Fruit fly (Drosophila melanogaster) whole organism, embryonic: ENCODE measurements around the gene CCHa1.

Experiments
- CG10147 ChIP-seq: fragments of 200-800 bp; sonication (Bioruptor generic); optimal IDR thresholded peaks from 2 replicates; lab custom pipeline; 2019; ENCODE audit warnings: missing biosample characterization, mild to moderate bottlenecking, missing genetic modification characterization, moderate library complexity
- CG10462 ChIP-seq: fragments of 200-800 bp; sonication (Bioruptor generic); optimal IDR thresholded peaks from 2 replicates; lab custom pipeline; 2016; ENCODE audit warnings: missing biosample characterization, missing genetic modification characterization
- CG10565 ChIP-seq: fragments of 200-800 bp; sonication (Bioruptor generic); optimal IDR thresholded peaks from 3 replicates; lab custom pipeline; 2016; ENCODE audit warnings: missing biosample characterization, mild to moderate bottlenecking, missing genetic modification characterization
- CG12391 ChIP-seq: fragments of 200-800 bp; sonication (Bioruptor generic); optimal IDR thresholded peaks from 3 replicates; lab custom pipeline; 2018; ENCODE audit warnings: missing biosample characterization, mild to moderate bottlenecking, missing genetic modification characterization, moderate library complexity
- CG12769 ChIP-seq: fragments of 200-800 bp; sonication (Bioruptor generic); optimal IDR thresholded peaks from 2 replicates; lab custom pipeline; 2019; ENCODE audit warnings: missing biosample characterization, mild to moderate bottlenecking, missing genetic modification characterization, moderate library complexity
- CG13296 ChIP-seq: fragments of 200-800 bp; sonication (Bioruptor generic); optimal IDR thresholded peaks from 3 replicates; lab custom pipeline; 2018; ENCODE audit warnings: missing biosample characterization, mild to moderate bottlenecking, missing genetic modification characterization
- CG15011 ChIP-seq: fragments of 200-800 bp; sonication (Bioruptor generic); optimal IDR thresholded peaks from 3 replicates; lab custom pipeline; 2018; ENCODE audit warnings: missing biosample characterization, mild to moderate bottlenecking, missing genetic modification characterization
- CG15696 ChIP-seq: fragments of 200-800 bp; sonication (Bioruptor generic); optimal IDR thresholded peaks from 2 replicates; lab custom pipeline; 2019; ENCODE audit warnings: missing biosample characterization, mild to moderate bottlenecking, missing genetic modification characterization, moderate library complexity
- CG1602 ChIP-seq: fragments of 200-800 bp; sonication (Bioruptor generic); optimal IDR thresholded peaks from 3 replicates; lab custom pipeline; 2016; ENCODE audit warnings: missing biosample characterization, missing genetic modification characterization
- CG18011 ChIP-seq: fragments of 200-800 bp; sonication (Bioruptor generic); optimal IDR thresholded peaks from 2 replicates; lab custom pipeline; 2017; ENCODE audit warnings: missing biosample characterization, missing genetic modification characterization, mild to moderate bottlenecking, moderate library complexity, missing genotype
- CG18476 ChIP-seq: fragments of 200-800 bp; sonication (Bioruptor generic); optimal IDR thresholded peaks from 2 replicates; lab custom pipeline; 2016; ENCODE audit warnings: missing biosample characterization, mild to moderate bottlenecking, missing genetic modification characterization
- CG2678 ChIP-seq: fragments of 200-800 bp; sonication (Bioruptor generic); optimal IDR thresholded peaks from 3 replicates; lab custom pipeline; 2019; ENCODE audit warnings: missing biosample characterization, mild to moderate bottlenecking, missing genetic modification characterization, moderate library complexity
- CG3065 ChIP-seq: fragments of 200-800 bp; sonication (Bioruptor generic); optimal IDR thresholded peaks from 2 replicates; lab custom pipeline; 2016; ENCODE audit warnings: missing biosample characterization, missing genetic modification characterization
- CG31224 ChIP-seq: fragments of 200-800 bp; sonication (Bioruptor generic); IDR thresholded peaks from 2 replicates; pipeline ENCODE4 v1.3.6; 2022; ENCODE audit warnings: missing biosample characterization, missing genetic modification characterization
- CG32532 ChIP-seq: fragments of 200-800 bp; sonication (Bioruptor generic); IDR thresholded peaks from 2 replicates; pipeline ENCODE4 v1.3.6; 2022; ENCODE audit warnings: missing biosample characterization, missing genetic modification characterization
- CG6689 ChIP-seq: fragments of 200-800 bp; sonication (Bioruptor generic); IDR thresholded peaks from 2 replicates; pipeline ENCODE4 v1.3.6; 2022; ENCODE audit warnings: missing biosample characterization, missing genetic modification characterization
- CG7372 ChIP-seq: fragments of 200-800 bp; sonication (Bioruptor generic); IDR thresholded peaks from 2 replicates; pipeline ENCODE4 v1.3.6; 2022; ENCODE audit warnings: missing biosample characterization, missing genetic modification characterization
- D ChIP-seq, 2 experiments: fragments of 200-800 bp in 1 of 2; fragments of >200 bp in 1 of 2; sonication (Bioruptor generic) in 1 of 2; optimal IDR thresholded peaks; 2 replicates in 1 of 2; 3 replicates in 1 of 2; lab custom pipeline; 2017; ENCODE audit warnings: mild to moderate bottlenecking in 1 of 2, missing biosample characterization in 1 of 2, missing genetic modification characterization in 1 of 2, missing genetic modification reagents in 1 of 2
- Deaf1 ChIP-seq: fragments of 200-800 bp; optimal IDR thresholded peaks from 3 replicates; lab custom pipeline; 2019; ENCODE audit warnings: missing biosample characterization, mild to moderate bottlenecking, missing genetic modification characterization, moderate library complexity
- Dek ChIP-seq: fragments of 200-800 bp; sonication (Bioruptor generic); optimal IDR thresholded peaks from 3 replicates; lab custom pipeline; 2019; ENCODE audit warnings: missing biosample characterization, mild to moderate bottlenecking, missing genetic modification characterization, moderate library complexity
- Dip2 ChIP-seq: fragments of 200-800 bp; sonication (Bioruptor generic); IDR thresholded peaks from 2 replicates; pipeline ENCODE4 v1.3.6; 2022; ENCODE audit warnings: missing biosample characterization, missing genetic modification characterization
- E2f1 ChIP-seq: fragments of 200-800 bp; sonication (Bioruptor generic); IDR thresholded peaks from 2 replicates; pipeline ENCODE4 v1.3.6; 2022; ENCODE audit warnings: missing biosample characterization, missing genetic modification characterization
- Eip74EF ChIP-seq, 2 experiments: fragments of 200-800 bp in 1 of 2; fragments of >200 bp in 1 of 2; sonication (Bioruptor generic) in 1 of 2; optimal IDR thresholded peaks; 2 replicates each; lab custom pipeline; 2017 to 2019; ENCODE audit warnings: missing biosample characterization in 2 of 2, missing genetic modification characterization in 2 of 2, mild to moderate bottlenecking in 1 of 2, moderate library complexity in 1 of 2
- Side ChIP-seq: fragments of 200-800 bp; sonication (Bioruptor generic); optimal IDR thresholded peaks from 2 replicates; lab custom pipeline; 2016; ENCODE audit warnings: missing biosample characterization, missing genetic modification characterization
- Xbp1 ChIP-seq: fragments of 200-800 bp; sonication (Bioruptor generic); optimal IDR thresholded peaks from 3 replicates; lab custom pipeline; 2016; ENCODE audit warnings: missing biosample characterization, mild to moderate bottlenecking, missing genetic modification characterization
- ab ChIP-seq: fragments of 200-800 bp; sonication (Bioruptor generic); optimal IDR thresholded peaks from 2 replicates; lab custom pipeline; 2016; ENCODE audit warnings: missing biosample characterization, missing genetic modification characterization
- abd-A ChIP-seq: fragments of 200-800 bp; sonication (Bioruptor generic); optimal IDR thresholded peaks from 3 replicates; lab custom pipeline; 2019; ENCODE audit warnings: missing biosample characterization, mild to moderate bottlenecking, missing genetic modification characterization, moderate library complexity
- ato ChIP-seq: fragments of 200-800 bp; sonication (Bioruptor generic); IDR thresholded peaks from 2 replicates; pipeline ENCODE4 v1.3.6; 2022; ENCODE audit warnings: missing biosample characterization, missing genetic modification characterization; ENCODE audit not compliant: partially characterized antibody
- chinmo ChIP-seq: fragments of 200-800 bp; sonication (Bioruptor generic); IDR thresholded peaks from 4 replicates; pipeline ENCODE4 v1.3.6; 2022; ENCODE audit warnings: missing biosample characterization, missing genetic modification characterization; ENCODE audit not compliant: partially characterized antibody
- corto ChIP-seq: fragments of 200-800 bp; sonication (Bioruptor generic); optimal IDR thresholded peaks from 2 replicates; lab custom pipeline; 2016; ENCODE audit warnings: missing biosample characterization, mild to moderate bottlenecking, missing genetic modification characterization, moderate library complexity
- dan ChIP-seq: fragments of 200-800 bp; sonication (Bioruptor generic); IDR thresholded peaks from 2 replicates; pipeline ENCODE4 v1.3.6; 2022; ENCODE audit warnings: missing biosample characterization, missing genetic modification characterization
- danr ChIP-seq: fragments of 200-800 bp; sonication (Bioruptor generic); IDR thresholded peaks from 2 replicates; pipeline ENCODE4 v1.3.6; 2022; ENCODE audit warnings: missing biosample characterization, missing genetic modification characterization
- disco-r ChIP-seq: fragments of 200-800 bp; sonication (Bioruptor generic); optimal IDR thresholded peaks from 2 replicates; lab custom pipeline; 2016; ENCODE audit warnings: missing biosample characterization, missing genetic modification characterization
- dm ChIP-seq: fragments of 200-800 bp; sonication (Bioruptor generic); optimal IDR thresholded peaks from 3 replicates; lab custom pipeline; 2016; ENCODE audit warnings: missing biosample characterization, missing genetic modification characterization
- lola ChIP-seq, 3 experiments: fragments of >200 bp in 2 of 3; fragments of 200-800 bp in 1 of 3; sonication (Bioruptor generic) in 1 of 3; optimal IDR thresholded peaks; 2 replicates each; lab custom pipeline; 2017 to 2019; ENCODE audit warnings: missing biosample characterization in 3 of 3, missing genetic modification characterization in 3 of 3, mild to moderate bottlenecking in 1 of 3, moderate library complexity in 1 of 3
- lov ChIP-seq, 2 experiments: fragments of 200-800 bp in 1 of 2; fragments of >200 bp in 1 of 2; sonication (Bioruptor generic) in 1 of 2; IDR thresholded peaks in 1 of 2; optimal IDR thresholded peaks in 1 of 2; 2 replicates in 1 of 2; 3 replicates in 1 of 2; pipeline versions ENCODE4 v1.3.6 to Lab custom; 2017 to 2022; ENCODE audit warnings: missing biosample characterization in 1 of 2, missing genetic modification characterization in 1 of 2
- nerfin-1 ChIP-seq: fragments of 200-800 bp; sonication (Bioruptor generic); optimal IDR thresholded peaks from 3 replicates; lab custom pipeline; 2019; ENCODE audit warnings: missing biosample characterization, mild to moderate bottlenecking, missing genetic modification characterization, moderate library complexity
- pho ChIP-seq: fragments of 200-800 bp; sonication (Bioruptor generic); optimal IDR thresholded peaks from 2 replicates; lab custom pipeline; 2016; ENCODE audit warnings: missing biosample characterization, missing genetic modification characterization
- psq ChIP-seq: fragments of 200-800 bp; sonication (Bioruptor generic); optimal IDR thresholded peaks from 2 replicates; lab custom pipeline; 2017; ENCODE audit warnings: missing biosample characterization, missing genetic modification characterization
- sima ChIP-seq: fragments of 200-800 bp; sonication (Bioruptor generic); optimal IDR thresholded peaks from 2 replicates; lab custom pipeline; 2016; ENCODE audit warnings: missing biosample characterization, missing genetic modification characterization
- slou ChIP-seq: fragments of 200-800 bp; sonication (Bioruptor generic); optimal IDR thresholded peaks from 3 replicates; lab custom pipeline; 2016; ENCODE audit warnings: missing biosample characterization, missing genetic modification characterization
- slp2 ChIP-seq: fragments of 200-800 bp; sonication (Bioruptor generic); optimal IDR thresholded peaks from 2 replicates; lab custom pipeline; 2016; ENCODE audit warnings: missing biosample characterization, missing genetic modification characterization
- stwl ChIP-seq: fragments of 200-800 bp; sonication (Bioruptor generic); optimal IDR thresholded peaks from 3 replicates; lab custom pipeline; 2018; ENCODE audit warnings: missing biosample characterization, mild to moderate bottlenecking, missing genetic modification characterization, moderate library complexity
- tup ChIP-seq: fragments of 200-800 bp; sonication (Bioruptor generic); optimal IDR thresholded peaks from 2 replicates; lab custom pipeline; 2016; ENCODE audit warnings: missing biosample characterization, mild to moderate bottlenecking, missing genetic modification characterization, moderate library complexity
- wor ChIP-seq: fragments of 200-800 bp; sonication (Bioruptor generic); IDR thresholded peaks from 2 replicates; pipeline ENCODE4 v1.3.6; 2022; ENCODE audit warnings: missing biosample characterization, missing genetic modification characterization
- z ChIP-seq: fragments of 200-800 bp; sonication (Bioruptor generic); IDR thresholded peaks from 3 replicates; pipeline ENCODE4 v1.3.6; 2022; ENCODE audit warnings: missing biosample characterization, missing genetic modification characterization

CCHa1 gene

dm6 chr3R:14098527-14099109, 2.0 kb upstream of the CCHa1 start (continued):
- peak; percentile 8; the same call in 1 of the 2 replicates for TF ChIP-seq E2f1 (GFP tag; lab: Robert Waterston, UW)
- TF ChIP-seq ato (GFP tag; lab: Robert Waterston, UW): no peak
- TF ChIP-seq chinmo (GFP tag; lab: Robert Waterston, UW): peak; percentile 75; the same call in 2 of the 4 replicates
- TF ChIP-seq CG2678: peak; percentile 20
- peak; percentile 5 for TF ChIP-seq Xbp1 (GFP tag; lab: Kevin White, UChicago)
- peak; percentile 28 for TF ChIP-seq Deaf1 (tag; lab: Kevin White, UChicago)
- TF ChIP-seq CG6689 (GFP tag; lab: Robert Waterston, UW): no peak
- no peak for TF ChIP-seq stwl (tag; lab: Kevin White, UChicago)
- no peak for TF ChIP-seq danr
- no peak for TF ChIP-seq ab
- TF ChIP-seq CG32532 (GFP tag; lab: Robert Waterston, UW): peak; percentile 54
- no peak for TF ChIP-seq CG13296 (GFP tag; lab: Kevin White, UChicago)
- no peak for TF ChIP-seq slou (GFP tag; lab: Kevin White, UChicago)
- no peak for TF ChIP-seq corto (GFP tag; lab: Kevin White, UChicago)
- TF ChIP-seq Dek (tag; lab: Kevin White, UChicago): no peak
- TF ChIP-seq sima (GFP tag; lab: Kevin White, UChicago): no peak
- no peak for TF ChIP-seq z (GFP tag; lab: Robert Waterston, UW)
- TF ChIP-seq pho (GFP tag; lab: Kevin White, UChicago): no peak
- TF ChIP-seq disco-r (GFP tag; lab: Kevin White, UChicago): no peak

dm6 chr3R:14097980-14098379, 1.3 kb upstream of the CCHa1 start, which contains the start of gene CG9920:
CG9920 (minus strand) TSS chr3R:14098080.
- TF ChIP-seq CG15696 (tag; lab: Kevin White, UChicago): no peak
- TF ChIP-seq dm (GFP tag; lab: Kevin White, UChicago): no peak
- TF ChIP-seq D (optimal IDR thresholded peaks at IDR 0.05; lab: Kevin White, UChicago): no peak
- no peak for TF ChIP-seq D (GFP tag; optimal IDR thresholded peaks at IDR 0.05; lab: Kevin White, UChicago)
- no peak for TF ChIP-seq lola (GFP tag; optimal IDR thresholded peaks at IDR 0.05; lab: Kevin White, UChicago)
- no peak for TF ChIP-seq CG18011 (GFP tag; lab: Kevin White, UChicago)
- TF ChIP-seq CG10147 (GFP tag; lab: Kevin White, UChicago): no peak
- no peak for TF ChIP-seq Side (GFP tag; lab: Kevin White, UChicago)
- no peak for TF ChIP-seq slp2 (GFP tag; lab: Kevin White, UChicago)
- TF ChIP-seq CG3065 (GFP tag; lab: Kevin White, UChicago): no peak
- no peak for TF ChIP-seq dan (GFP tag; lab: Robert Waterston, UW)
- TF ChIP-seq wor (GFP tag; lab: Robert Waterston, UW): no peak
- TF ChIP-seq psq: no peak
- no peak for TF ChIP-seq CG10462 (GFP tag; lab: Kevin White, UChicago)
- no peak for TF ChIP-seq Dip2 (GFP tag; lab: Robert Waterston, UW)
- TF ChIP-seq tup (GFP tag; lab: Kevin White, UChicago): no peak
- TF ChIP-seq z (GFP tag; lab: Robert Waterston, UW): no peak
- no peak for TF ChIP-seq CG7372
- TF ChIP-seq, all 482 proteins: peak for 0

- TF ChIP-seq CG18476 (GFP tag; lab: Kevin White, UChicago): no peak
- no peak for TF ChIP-seq CG1602
- 0 out of 4 replicates have a peak, but pooled peaks have one; percentile 34 for TF ChIP-seq chinmo (GFP tag; lab: Robert Waterston, UW)
- TF ChIP-seq CG15011 (GFP tag; lab: Kevin White, UChicago): no peak
- TF ChIP-seq lov (optimal IDR thresholded peaks at IDR 0.05; lab: Kevin White, UChicago): no peak
- TF ChIP-seq lov (GFP tag; IDR thresholded peaks at IDR 0.05; lab: Robert Waterston, UW): no peak
- TF ChIP-seq CG12391: no peak
- no peak for TF ChIP-seq danr
- TF ChIP-seq abd-A: peak; percentile 20
- TF ChIP-seq CG12769 (tag; lab: Kevin White, UChicago): peak; percentile 20
- no peak for TF ChIP-seq CG10565 (GFP tag; lab: Kevin White, UChicago)
- no peak for TF ChIP-seq Eip74EF (GFP tag; optimal IDR thresholded peaks at IDR 0.05; lab: Kevin White, UChicago)
- no peak for TF ChIP-seq CG31224 (GFP tag; lab: Robert Waterston, UW)
- no peak for TF ChIP-seq nerfin-1 (tag; lab: Kevin White, UChicago)
These were observed 719 bp downstream of the CCHa1 start for dm6 chr3R:14095916-14096315.
